Worm (Caenorhabditis elegans): ENCODE data around the gene ZC404.2.

ZC404.2 gene

DNA sequence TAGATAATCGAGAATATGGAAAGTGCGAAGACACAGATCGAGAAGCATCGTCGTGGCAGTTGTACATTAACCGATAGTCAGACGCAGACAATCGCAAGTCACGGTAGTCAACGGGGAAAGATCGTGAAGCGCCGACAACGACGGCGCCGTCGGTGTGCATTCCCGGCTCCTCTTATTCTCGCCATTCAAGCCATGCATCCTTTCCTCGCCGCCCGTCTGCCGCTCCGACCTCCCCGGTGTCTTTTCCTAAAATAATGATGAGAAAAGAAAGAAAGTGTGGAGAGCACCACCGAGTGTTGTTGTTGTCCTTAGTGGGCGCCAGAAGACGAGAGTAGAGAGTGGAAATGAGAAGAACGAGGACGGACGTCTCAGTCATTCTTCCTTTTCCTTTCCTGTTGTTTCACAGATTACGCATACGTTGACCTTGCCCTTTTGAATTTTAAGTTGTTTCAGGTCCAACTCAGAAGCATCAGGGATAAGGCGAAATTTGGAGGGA lies 6.0 kb downstream of the ZC404.2 start, which contains the start of gene ZC404.1 (continued):
- TF ChIP-seq tlp-1 (tag; optimal IDR thresholded peaks at IDR 0.05), result no peak
- TF ChIP-seq ceh-82 (tag; optimal IDR thresholded peaks at IDR 0.05), result peak in 1 of 3 experiments; percentile 23
- TF ChIP-seq tbx-2 (tag; optimal IDR thresholded peaks at IDR 0.05), result no peak
- no peak for TF ChIP-seq blmp-1 (tag; optimal IDR thresholded peaks at IDR 0.05)
- no peak for TF ChIP-seq hlh-17 (GFP tag; optimal IDR thresholded peaks at IDR 0.05; ENCODE audit: borderline replicate concordance)
- no peak for TF ChIP-seq unc-98 (GFP tag; IDR thresholded peaks at IDR 0.05)
- no peak for TF ChIP-seq egl-13 (tag; optimal IDR thresholded peaks at IDR 0.05)
- no peak for TF ChIP-seq sptf-1 (tag; optimal IDR thresholded peaks at IDR 0.05)
- no peak for TF ChIP-seq ceh-90 (tag; optimal IDR thresholded peaks at IDR 0.05)
- no peak for TF ChIP-seq egl-27 (tag; optimal IDR thresholded peaks at IDR 0.05)
- peak; percentile 3 to 8 for TF ChIP-seq efl-1 (optimal IDR thresholded peaks at IDR 0.05)
- peak in 1 of 2 experiments; percentile 49 for TF ChIP-seq efl-1 (GFP tag; optimal IDR thresholded peaks at IDR 0.05 in 1 of 2)
- no peak for TF ChIP-seq grh-1 (GFP tag; IDR thresholded peaks at IDR 0.05)
- no peak for TF ChIP-seq fkh-4 (tag; optimal IDR thresholded peaks at IDR 0.05; ENCODE audit: borderline replicate concordance)
- no peak for TF ChIP-seq lin-13 (GFP tag; optimal IDR thresholded peaks at IDR 0.05)
- TF ChIP-seq nhr-20 (tag; optimal IDR thresholded peaks at IDR 0.05), result no peak
- TF ChIP-seq zip-4 (GFP tag; optimal IDR thresholded peaks at IDR 0.05), result no peak
- TF ChIP-seq skn-1 (tag; optimal IDR thresholded peaks at IDR 0.05), result no peak
- no peak for TF ChIP-seq ets-5 (GFP tag; IDR thresholded peaks at IDR 0.05)
- no peak for TF ChIP-seq pqm-1 (tag; optimal IDR thresholded peaks at IDR 0.05)
- no peak for TF ChIP-seq dsc-1 (tag; optimal IDR thresholded peaks at IDR 0.05)
- TF ChIP-seq C16A3.4 (tag; optimal IDR thresholded peaks at IDR 0.05), result no peak
- peak in 1 of 2 experiments; percentile 3 for TF ChIP-seq lin-35 (GFP tag; optimal IDR thresholded peaks at IDR 0.05)
- no peak for TF ChIP-seq nhr-11 (tag; optimal IDR thresholded peaks at IDR 0.05)
- TF ChIP-seq nhr-47 (tag; optimal IDR thresholded peaks at IDR 0.05), result peak; percentile 12
- no peak for TF ChIP-seq nhr-19 (GFP tag; conservative IDR thresholded peaks at IDR 0.05)
- no peak for TF ChIP-seq elt-2 (tag; optimal IDR thresholded peaks at IDR 0.05)
- TF ChIP-seq nhr-76 (tag; optimal IDR thresholded peaks at IDR 0.05), result no peak
- no peak for TF ChIP-seq Y116A8C.19 (tag; optimal IDR thresholded peaks at IDR 0.05; ENCODE audit: borderline replicate concordance)
- no peak for TF ChIP-seq nhr-12 (tag; optimal IDR thresholded peaks at IDR 0.05)
- peak; percentile 74 for TF ChIP-seq lin-14 (GFP tag; optimal IDR thresholded peaks at IDR 0.05)
- no peak for TF ChIP-seq hlh-4 (tag; optimal IDR thresholded peaks at IDR 0.05)
- no peak for TF ChIP-seq unc-62 (GFP tag; optimal IDR thresholded peaks at IDR 0.05)
- TF ChIP-seq swsn-7 (tag; optimal IDR thresholded peaks at IDR 0.05), result peak; percentile 21
- no peak for TF ChIP-seq C04F5.9 (tag; optimal IDR thresholded peaks at IDR 0.05)
- no peak for TF ChIP-seq mef-2 (tag; optimal IDR thresholded peaks at IDR 0.05)
- TF ChIP-seq sox-4 (tag; optimal IDR thresholded peaks at IDR 0.05), result no peak
- no peak for TF ChIP-seq rnt-1 (tag; optimal IDR thresholded peaks at IDR 0.05)
- TF ChIP-seq ama-1 (optimal IDR thresholded peaks at IDR 0.05), result no peak
- TF ChIP-seq nhr-77 (tag; optimal IDR thresholded peaks at IDR 0.05), result no peak
- TF ChIP-seq nhr-237 (tag; optimal IDR thresholded peaks at IDR 0.05), result no peak
- TF ChIP-seq unc-86 (tag; optimal IDR thresholded peaks at IDR 0.05), result peak; percentile 1
- no peak for TF ChIP-seq fkh-10 (GFP tag; optimal IDR thresholded peaks at IDR 0.05)
- TF ChIP-seq ztf-4 (tag; optimal IDR thresholded peaks at IDR 0.05), result no peak
- peak in 1 of 2 experiments; percentile 22 for TF ChIP-seq lsy-2 (tag; optimal IDR thresholded peaks at IDR 0.05)
- no peak for TF ChIP-seq nhr-28 (tag; optimal IDR thresholded peaks at IDR 0.05)
- TF ChIP-seq pag-3 (tag; optimal IDR thresholded peaks at IDR 0.05; ENCODE audit: borderline replicate concordance, insufficient read depth), result no peak
- no peak for TF ChIP-seq lir-3 (tag; optimal IDR thresholded peaks at IDR 0.05; ENCODE audit: poor library complexity)
- TF ChIP-seq xbp-1 (tag; optimal IDR thresholded peaks at IDR 0.05), result no peak
